Fruit fly (Drosophila melanogaster): ENCODE data around the gene CG45101.

Gene CG45101

dm6 chr3L:11089805-11090440 lies 25.1 kb downstream of the CG45101 start (continued):
- TF ChIP-seq Ptx1 (GFP tag; IDR thresholded peaks at IDR 0.05) (peak; percentile 84), Ravus (GFP tag; IDR thresholded peaks at IDR 0.05) (no peak; the same call in none of the 2 replicates), ranshi (GFP tag; IDR thresholded peaks at IDR 0.05) (peak; percentile 53; the same call in 1 of the 2 replicates), grn (GFP tag; optimal IDR thresholded peaks at IDR 0.05) (peak; percentile 74), CG6813 (GFP tag; optimal IDR thresholded peaks at IDR 0.05) (peak; percentile 85), CG16863 (GFP tag; optimal IDR thresholded peaks at IDR 0.05) (peak; percentile 87), sima (GFP tag; optimal IDR thresholded peaks at IDR 0.05) (no peak), CG16779 (GFP tag; IDR thresholded peaks at IDR 0.05) (no peak), ham (GFP tag; IDR thresholded peaks at IDR 0.05) (no peak), CG9609 (GFP tag; optimal IDR thresholded peaks at IDR 0.05) (peak; percentile 54), Dp (GFP tag; optimal IDR thresholded peaks at IDR 0.05) (no peak), insv (GFP tag; optimal IDR thresholded peaks at IDR 0.05) (peak in 1 of 2 experiments; percentile 62), E2f1 (GFP tag; IDR thresholded peaks at IDR 0.05) (peak; percentile 84), Sox100B (GFP tag; optimal IDR thresholded peaks at IDR 0.05) (peak; percentile 97), Usf (GFP tag; optimal IDR thresholded peaks at IDR 0.05) (peak; percentile 56), Dip3 (GFP tag; optimal IDR thresholded peaks at IDR 0.05) (peak; percentile 35), CG9727 (GFP tag; optimal IDR thresholded peaks at IDR 0.05) (peak; percentile 97), CTCF (GFP tag; optimal IDR thresholded peaks at IDR 0.05) (peak; percentile 63), peb (GFP tag; IDR thresholded peaks at IDR 0.05) (peak; percentile 39; the same call in 1 of the 2 replicates), MBD-R2 (GFP tag; IDR thresholded peaks at IDR 0.05) (peak; percentile 23; the same call in 1 of the 2 replicates), CG9437 (GFP tag; optimal IDR thresholded peaks at IDR 0.05) (peak; percentile 96), CHES-1-like (GFP tag; optimal IDR thresholded peaks at IDR 0.05) (peak; percentile 75), lmd (GFP tag; IDR thresholded peaks at IDR 0.05) (peak; percentile 84; the same call in 1 of the 2 replicates), CG17912 (GFP tag; optimal IDR thresholded peaks at IDR 0.05) (no peak), CG2116 (GFP tag; optimal IDR thresholded peaks at IDR 0.05) (peak; percentile 81), CG30431 (GFP tag; optimal IDR thresholded peaks at IDR 0.05) (peak; percentile 87), ci (GFP tag; IDR thresholded peaks at IDR 0.05) (peak; percentile 88), so (GFP tag; IDR thresholded peaks at IDR 0.05) (peak; percentile 91), CkIIα-i1 (GFP tag; IDR thresholded peaks at IDR 0.05) (no peak), CG17568 (GFP tag; optimal IDR thresholded peaks at IDR 0.05) (peak; percentile 77), Max (GFP tag; optimal IDR thresholded peaks at IDR 0.05) (peak; percentile 93), ara (GFP tag; IDR thresholded peaks at IDR 0.05) (peak; percentile 87), CG31388 (GFP tag; optimal IDR thresholded peaks at IDR 0.05) (peak; percentile 81), Rfx (GFP tag; IDR thresholded peaks at IDR 0.05) (peak; percentile 58), CG7786 (GFP tag; optimal IDR thresholded peaks at IDR 0.05) (peak; percentile 63), Doc3 (GFP tag; IDR thresholded peaks at IDR 0.05; ENCODE audit: partially characterized antibody) (no peak), Hmr (GFP tag; optimal IDR thresholded peaks at IDR 0.05) (peak; percentile 89), H2.0 (GFP tag; IDR thresholded peaks at IDR 0.05) (peak; percentile 54), disco-r (GFP tag; optimal IDR thresholded peaks at IDR 0.05) (peak; percentile 73), sna (GFP tag; IDR thresholded peaks at IDR 0.05; ENCODE audit: partially characterized antibody) (no peak), cwo (GFP tag; optimal IDR thresholded peaks at IDR 0.05) (peak; percentile 87), CG31441 (GFP tag; IDR thresholded peaks at IDR 0.05) (peak; percentile 97), zen (tag; optimal IDR thresholded peaks at IDR 0.05) (peak; percentile 47), CG14441 (GFP tag; IDR thresholded peaks at IDR 0.05) (peak; percentile 73; the same call in 1 of the 2 replicates), CG4282 (GFP tag; optimal IDR thresholded peaks at IDR 0.05) (peak; percentile 83), Six4 (GFP tag; optimal IDR thresholded peaks at IDR 0.05) (peak; percentile 92), CG7357 (GFP tag; IDR thresholded peaks at IDR 0.05) (no peak; the same call in none of the 3 replicates), Sox102F (GFP tag; optimal IDR thresholded peaks at IDR 0.05) (peak; percentile 93), cad (GFP tag; optimal IDR thresholded peaks at IDR 0.05) (no peak), pum (GFP tag; optimal IDR thresholded peaks at IDR 0.05) (peak; percentile 75), mam (GFP tag; optimal IDR thresholded peaks at IDR 0.05) (peak; percentile 71)

All from whole organism, embryonic.